Worm (Caenorhabditis elegans) whole organism, L4 larva: Measurements from ENCODE around the gene dpy-28.

Experiments
- F26F4.8 ChIP-seq: fragments of 200-800 bp; sonication (Bioruptor generic); conservative IDR thresholded peaks from 2 replicates; pipeline ENCODE4 v1.3.6; 2022; ENCODE audit warnings: missing genetic modification characterization, missing compliant biosample characterization
- F49E8.2 ChIP-seq: sonication (generic microtip); optimal IDR thresholded peaks from 2 replicates; lab custom pipeline; 2016; ENCODE audit warnings: missing compliant biosample characterization, mild to moderate bottlenecking, missing genetic modification characterization, borderline replicate concordance
- ZK337.2 ChIP-seq: fragments of 200-800 bp; sonication (Bioruptor generic); IDR thresholded peaks from 2 replicates; pipeline ENCODE4 v1.3.6; 2022; ENCODE audit warnings: missing genetic modification reagents, missing genetic modification characterization, missing compliant biosample characterization
- aly-2 ChIP-seq: sonication (generic microtip); optimal IDR thresholded peaks from 2 replicates; lab custom pipeline; 2018; ENCODE audit warnings: missing biosample characterization, missing genetic modification characterization
- ceh-20 ChIP-seq: fragments of 200-800 bp; sonication (Bioruptor generic); IDR thresholded peaks from 2 replicates; pipeline ENCODE4 v1.3.6; 2022; ENCODE audit warnings: missing genetic modification reagents, missing genetic modification characterization, missing compliant biosample characterization
- dmd-8 ChIP-seq: fragments of 200-800 bp; sonication (Bioruptor generic); IDR thresholded peaks from 2 replicates; pipeline ENCODE4 v1.3.6; 2022; ENCODE audit warnings: missing genetic modification characterization, missing compliant biosample characterization
- dve-1 ChIP-seq: sonication (generic microtip); optimal IDR thresholded peaks from 2 replicates; lab custom pipeline; 2017; ENCODE audit warnings: antibody characterized with exemption, mild to moderate bottlenecking, missing genetic modification characterization, missing compliant biosample characterization; ENCODE audit not compliant: insufficient read depth
- jun-1 ChIP-seq: fragments of 150-350 bp; optimal IDR thresholded peaks from 2 replicates; lab custom pipeline; 2014; ENCODE audit warnings: missing biosample characterization, missing genetic modification reagents, missing genetic modification characterization
- lin-1 ChIP-seq: fragments of 200-800 bp; sonication (Bioruptor generic); IDR thresholded peaks from 2 replicates; pipeline ENCODE4 v1.3.6; 2022; ENCODE audit warnings: missing genetic modification reagents, missing genetic modification characterization, missing compliant biosample characterization
- lin-29 ChIP-seq: fragments of 200-800 bp; sonication (Bioruptor generic); IDR thresholded peaks from 2 replicates; pipeline ENCODE4 v1.3.6; 2022; ENCODE audit warnings: missing genetic modification reagents, missing genetic modification characterization, missing compliant biosample characterization
- nhr-28 ChIP-seq: fragments of 150-350 bp; optimal IDR thresholded peaks from 2 replicates; lab custom pipeline; 2014; ENCODE audit warnings: missing biosample characterization, missing genetic modification characterization
- sdz-12 ChIP-seq: fragments of 200-800 bp; sonication (Bioruptor generic); optimal IDR thresholded peaks from 2 replicates; lab custom pipeline; 2018; ENCODE audit warnings: mild to moderate bottlenecking, missing genetic modification characterization, missing compliant biosample characterization

The dpy-28 gene

ce11 chrIII:10825088-10825487 is 62.2 kb downstream of the dpy-28 start:
- no peak for TF ChIP-seq sdz-12 (GFP tag; lab: Kevin White, UChicago)
- TF ChIP-seq dve-1 (tag; lab: Kevin White, UChicago): no peak
- no peak for TF ChIP-seq dmd-8 (GFP tag; lab: Robert Waterston, UW)
- TF ChIP-seq nhr-28: no peak
- no peak for TF ChIP-seq lin-29 (GFP tag; lab: Robert Waterston, UW)
- TF ChIP-seq lin-1 (GFP tag; lab: Robert Waterston, UW): no peak
- no peak for TF ChIP-seq ceh-20
- no peak for TF ChIP-seq ZK337.2
- no peak for TF ChIP-seq aly-2 (tag; lab: Kevin White, UChicago)
- no peak for TF ChIP-seq F49E8.2 (tag; lab: Kevin White, UChicago)
- no peak for TF ChIP-seq jun-1
- no peak for TF ChIP-seq F26F4.8
